Fruit fly (Drosophila melanogaster) whole organism, prepupa: ENCODE measurements around the gene Unc-76.

Experiments used
- Blimp-1 ChIP-seq: fragments of 200-800 bp; sonication (Bioruptor generic); optimal IDR thresholded peaks from 3 replicates; lab custom pipeline; 2017; ENCODE audit warnings: missing biosample characterization, missing genetic modification characterization, mild to moderate bottlenecking, moderate library complexity, missing genetic modification reagents
- CG11902 ChIP-seq: fragments of 200-800 bp; sonication (Bioruptor generic); optimal IDR thresholded peaks from 3 replicates; lab custom pipeline; 2016; ENCODE audit warnings: missing biosample characterization, missing genetic modification characterization
- CG15336 ChIP-seq: fragments of 200-800 bp; sonication (Bioruptor generic); IDR thresholded peaks from 2 replicates; pipeline ENCODE4 v1.3.6; 2022; ENCODE audit warnings: missing biosample characterization, missing genetic modification characterization
- CG1621 ChIP-seq: fragments of 200-800 bp; sonication (Bioruptor generic); optimal IDR thresholded peaks from 3 replicates; lab custom pipeline; 2018; ENCODE audit warnings: missing biosample characterization, mild to moderate bottlenecking, missing genetic modification characterization
- CG31627 ChIP-seq: fragments of 200-800 bp; sonication (Bioruptor generic); optimal IDR thresholded peaks from 3 replicates; lab custom pipeline; 2016; ENCODE audit warnings: missing biosample characterization, missing genetic modification characterization
- CG32006 ChIP-seq: fragments of 200-800 bp; sonication (Bioruptor generic); optimal IDR thresholded peaks from 3 replicates; lab custom pipeline; 2017; ENCODE audit warnings: missing biosample characterization, mild to moderate bottlenecking, missing genetic modification characterization
- CG3919 ChIP-seq: fragments of 200-800 bp; sonication (Bioruptor generic); optimal IDR thresholded peaks from 3 replicates; lab custom pipeline; 2016; ENCODE audit warnings: missing biosample characterization, missing genetic modification characterization
- CG4318 ChIP-seq: fragments of 200-800 bp; sonication (Bioruptor generic); optimal IDR thresholded peaks from 3 replicates; lab custom pipeline; 2017; ENCODE audit warnings: missing biosample characterization, mild to moderate bottlenecking, missing genetic modification characterization
- CG6163 ChIP-seq: fragments of 200-800 bp; sonication (Bioruptor generic); IDR thresholded peaks from 3 replicates; pipeline ENCODE4 v1.3.6; 2022; ENCODE audit warnings: missing biosample characterization, missing genetic modification characterization
- CG7368 ChIP-seq: fragments of 200-800 bp; sonication (Bioruptor generic); optimal IDR thresholded peaks from 3 replicates; lab custom pipeline; 2016; ENCODE audit warnings: missing biosample characterization, missing genetic modification characterization
- CG8632 ChIP-seq: fragments of 200-800 bp; sonication (Bioruptor generic); optimal IDR thresholded peaks from 3 replicates; lab custom pipeline; 2016; ENCODE audit warnings: missing biosample characterization, missing genetic modification characterization
- Ets96B ChIP-seq: fragments of 200-800 bp; optimal IDR thresholded peaks from 2 replicates; lab custom pipeline; 2019; ENCODE audit warnings: missing biosample characterization, mild to moderate bottlenecking, missing genetic modification characterization, moderate library complexity
- Hr38 ChIP-seq: sonication (Bioruptor generic); optimal IDR thresholded peaks from 2 replicates; lab custom pipeline; 2016; ENCODE audit warnings: missing biosample characterization, missing genetic modification characterization
- Lpt ChIP-seq: fragments of 200-800 bp; sonication (Bioruptor generic); optimal IDR thresholded peaks from 3 replicates; lab custom pipeline; 2016; ENCODE audit warnings: missing biosample characterization, missing genetic modification characterization
- Sox14 ChIP-seq: fragments of 200-800 bp; sonication (Bioruptor generic); optimal IDR thresholded peaks from 3 replicates; lab custom pipeline; 2016; ENCODE audit warnings: missing biosample characterization, missing genetic modification characterization
- cyc ChIP-seq: fragments of 200-800 bp; sonication (Bioruptor generic); optimal IDR thresholded peaks from 3 replicates; lab custom pipeline; 2016; ENCODE audit warnings: missing biosample characterization, missing genetic modification characterization
- fd59A ChIP-seq: fragments of 200-800 bp; sonication (Bioruptor generic); optimal IDR thresholded peaks from 2 replicates; lab custom pipeline; 2017; ENCODE audit warnings: missing biosample characterization, mild to moderate bottlenecking, missing genetic modification characterization, missing genetic modification reagents
- pdm3 ChIP-seq: fragments of 200-800 bp; sonication (Bioruptor generic); optimal IDR thresholded peaks from 3 replicates; lab custom pipeline; 2016; ENCODE audit warnings: missing biosample characterization, missing genetic modification characterization
- spab ChIP-seq: fragments of 200-800 bp; sonication (Bioruptor generic); optimal IDR thresholded peaks from 2 replicates; lab custom pipeline; 2017; ENCODE audit warnings: missing biosample characterization, mild to moderate bottlenecking, missing genetic modification characterization, missing genetic modification reagents
- ss ChIP-seq, 2 experiments: fragments of 200-800 bp; sonication (Bioruptor generic); optimal IDR thresholded peaks; 2 replicates in 1 of 2; 3 replicates in 1 of 2; lab custom pipeline; 2017 to 2018; ENCODE audit warnings: mild to moderate bottlenecking in 2 of 2, missing biosample characterization in 2 of 2, missing genetic modification characterization in 2 of 2, moderate library complexity in 1 of 2
- svp ChIP-seq: fragments of 200-800 bp; sonication (Bioruptor generic); peaks from one replicate; lab custom pipeline; 2016; ENCODE audit warnings: missing biosample characterization, missing genetic modification characterization
- vri ChIP-seq: fragments of 200-800 bp; sonication (Bioruptor generic); optimal IDR thresholded peaks from 3 replicates; lab custom pipeline; 2016; ENCODE audit warnings: missing biosample characterization, mild to moderate bottlenecking, missing genetic modification characterization

Gene Unc-76

dm6 chrX:2141854-2142216 is 61.4 kb downstream of the Unc-76 start (continued):
- TF ChIP-seq CG32006 (peak; percentile 50), ss (GFP tag; optimal IDR thresholded peaks at IDR 0.05; lab: Kevin White, UChicago) (peak in 1 of 2 experiments; percentile 64), CG15336 (peak; percentile 55), CG7368 (GFP tag; lab: Kevin White, UChicago) (peak; percentile 14), Blimp-1 (GFP tag; lab: Kevin White, UChicago) (peak; percentile 22), spab (GFP tag; lab: Kevin White, UChicago) (no peak), vri (GFP tag; lab: Kevin White, UChicago) (peak; percentile 85), cyc (GFP tag; lab: Kevin White, UChicago) (peak; percentile 41), Hr38 (GFP tag; lab: Kevin White, UChicago) (no peak), CG1621 (no peak), CG11902 (no peak), Ets96B (peak; percentile 16), pdm3 (GFP tag; lab: Kevin White, UChicago) (peak; percentile 9), fd59A (no peak)

- TF ChIP-seq CG4318 (GFP tag; lab: Kevin White, UChicago): no peak
- peak; percentile 86 for TF ChIP-seq vri (GFP tag; lab: Kevin White, UChicago)
- TF ChIP-seq CG8632 (GFP tag; lab: Kevin White, UChicago): no peak
- peak; percentile 78 for TF ChIP-seq svp (GFP tag; lab: Kevin White, UChicago)
- no peak for TF ChIP-seq Lpt (GFP tag; lab: Kevin White, UChicago)
- no peak for TF ChIP-seq CG3919
- TF ChIP-seq CG31627 (GFP tag; lab: Kevin White, UChicago): no peak
- TF ChIP-seq Sox14 (GFP tag; lab: Kevin White, UChicago): peak; percentile 24
These were observed 62.0 kb downstream of the Unc-76 start for dm6 chrX:2142275-2142934.

dm6 chrX:2142935-2143312 is 62.5 kb downstream of the Unc-76 start:
- TF ChIP-seq CG6163 (no peak), svp (GFP tag; lab: Kevin White, UChicago) (peak; percentile 7)
